Fruit fly (Drosophila melanogaster) whole organism, embryonic: ENCODE results near the gene CG31347.

Experiments
- Atf6 ChIP-seq: fragments of 200-800 bp; sonication (Bioruptor generic); IDR thresholded peaks from 2 replicates; pipeline ENCODE4 v1.3.6; 2022; ENCODE audit warnings: missing biosample characterization, missing genetic modification characterization
- B-H2 ChIP-seq: fragments of 200-800 bp; sonication (Bioruptor generic); optimal IDR thresholded peaks from 2 replicates; lab custom pipeline; 2018; ENCODE audit warnings: missing biosample characterization, mild to moderate bottlenecking, missing genetic modification characterization
- BEAF-32 ChIP-seq: fragments of 200-800 bp; sonication (Bioruptor generic); optimal IDR thresholded peaks from 3 replicates; lab custom pipeline; 2017; ENCODE audit warnings: missing biosample characterization, missing genetic modification characterization, mild to moderate bottlenecking, moderate library complexity, missing genetic modification reagents
- Blimp-1 ChIP-seq: fragments of 200-800 bp; sonication (Bioruptor generic); optimal IDR thresholded peaks from 3 replicates; lab custom pipeline; 2018; ENCODE audit warnings: missing biosample characterization, missing genetic modification characterization, mild to moderate bottlenecking, moderate library complexity, missing genetic modification reagents
- CG10147 ChIP-seq: fragments of 200-800 bp; sonication (Bioruptor generic); optimal IDR thresholded peaks from 2 replicates; lab custom pipeline; 2019; ENCODE audit warnings: missing biosample characterization, mild to moderate bottlenecking, missing genetic modification characterization, moderate library complexity
- CG10462 ChIP-seq: fragments of 200-800 bp; sonication (Bioruptor generic); optimal IDR thresholded peaks from 2 replicates; lab custom pipeline; 2016; ENCODE audit warnings: missing biosample characterization, missing genetic modification characterization
- CG10543 ChIP-seq: fragments of 200-800 bp; sonication (Bioruptor generic); optimal IDR thresholded peaks from 3 replicates; lab custom pipeline; 2017; ENCODE audit warnings: missing biosample characterization, mild to moderate bottlenecking, missing genetic modification characterization, moderate library complexity
- CG11085 ChIP-seq: fragments of 200-800 bp; sonication (Bioruptor generic); IDR thresholded peaks from 2 replicates; pipeline ENCODE4 v1.3.6; 2022; ENCODE audit warnings: missing biosample characterization, missing genetic modification characterization
- CG17802 ChIP-seq: fragments of 200-800 bp; sonication (Bioruptor generic); optimal IDR thresholded peaks from 2 replicates; lab custom pipeline; 2018; ENCODE audit warnings: missing biosample characterization, mild to moderate bottlenecking, missing genetic modification characterization, moderate library complexity
- CG2678 ChIP-seq: fragments of 200-800 bp; sonication (Bioruptor generic); optimal IDR thresholded peaks from 3 replicates; lab custom pipeline; 2019; ENCODE audit warnings: missing biosample characterization, mild to moderate bottlenecking, missing genetic modification characterization, moderate library complexity
- CG31224 ChIP-seq: fragments of 200-800 bp; sonication (Bioruptor generic); IDR thresholded peaks from 2 replicates; pipeline ENCODE4 v1.3.6; 2022; ENCODE audit warnings: missing biosample characterization, missing genetic modification characterization
- CG32532 ChIP-seq: fragments of 200-800 bp; sonication (Bioruptor generic); IDR thresholded peaks from 2 replicates; pipeline ENCODE4 v1.3.6; 2022; ENCODE audit warnings: missing biosample characterization, missing genetic modification characterization
- CG32767 ChIP-seq: fragments of 200-800 bp; sonication (Bioruptor generic); IDR thresholded peaks from 2 replicates; pipeline ENCODE4 v1.3.6; 2022; ENCODE audit warnings: missing biosample characterization, missing genetic modification characterization
- CG3726 ChIP-seq: fragments of 200-800 bp; sonication (Bioruptor generic); IDR thresholded peaks from 3 replicates; pipeline ENCODE4, ENCODE4 v1.3.6; 2022; ENCODE audit warnings: missing biosample characterization, missing genetic modification characterization
- CG3847 ChIP-seq: fragments of 200-800 bp; sonication (Bioruptor generic); IDR thresholded peaks from 2 replicates; pipeline ENCODE4 v1.3.6; 2022; ENCODE audit warnings: missing biosample characterization, missing genetic modification characterization
- CG4360 ChIP-seq: fragments of 200-800 bp; sonication (Bioruptor generic); IDR thresholded peaks from 2 replicates; pipeline ENCODE4 v1.3.6; 2022; ENCODE audit warnings: missing biosample characterization, missing genetic modification characterization
- CG4730 ChIP-seq: fragments of 200-800 bp; sonication (Bioruptor generic); IDR thresholded peaks from 2 replicates; pipeline ENCODE4 v1.3.6; 2022; ENCODE audit warnings: missing biosample characterization, missing genetic modification characterization
- CG6765 ChIP-seq: fragments of 200-800 bp; sonication (Bioruptor generic); optimal IDR thresholded peaks from 3 replicates; lab custom pipeline; 2017; ENCODE audit warnings: missing biosample characterization, mild to moderate bottlenecking, missing genetic modification characterization
- CG6813 ChIP-seq: fragments of 200-800 bp; sonication (Bioruptor generic); optimal IDR thresholded peaks from 2 replicates; lab custom pipeline; 2017; ENCODE audit warnings: missing biosample characterization, missing genetic modification characterization, mild to moderate bottlenecking, moderate library complexity, missing genetic modification reagents
- CG8281 ChIP-seq: fragments of 200-800 bp; sonication (Bioruptor generic); optimal IDR thresholded peaks from 2 replicates; lab custom pipeline; 2018; ENCODE audit warnings: missing biosample characterization, mild to moderate bottlenecking, missing genetic modification characterization, moderate library complexity
- CG8290 ChIP-seq, 3 experiments: fragments of 200-800 bp; sonication (Bioruptor generic); optimal IDR thresholded peaks; 2 replicates each; lab custom pipeline; 2016 to 2019; ENCODE audit warnings: missing biosample characterization in 3 of 3, missing genetic modification characterization in 3 of 3, mild to moderate bottlenecking in 2 of 3, moderate library complexity in 1 of 3
- CG8388 ChIP-seq: fragments of 200-800 bp; sonication (Bioruptor generic); optimal IDR thresholded peaks from 2 replicates; lab custom pipeline; 2019; ENCODE audit warnings: missing biosample characterization, mild to moderate bottlenecking, missing genetic modification characterization, moderate library complexity
- CG9817 ChIP-seq: fragments of 200-800 bp; sonication (Bioruptor generic); optimal IDR thresholded peaks from 2 replicates; lab custom pipeline; 2018; ENCODE audit warnings: missing biosample characterization, mild to moderate bottlenecking, missing genetic modification characterization, moderate library complexity
- Dip2 ChIP-seq: fragments of 200-800 bp; sonication (Bioruptor generic); IDR thresholded peaks from 2 replicates; pipeline ENCODE4 v1.3.6; 2022; ENCODE audit warnings: missing biosample characterization, missing genetic modification characterization
- Drgx ChIP-seq: fragments of 200-800 bp; sonication (Bioruptor generic); IDR thresholded peaks from 2 replicates; pipeline ENCODE4 v1.3.6; 2022; ENCODE audit warnings: missing biosample characterization, missing genetic modification characterization
- HHEX ChIP-seq: fragments of 200-800 bp; sonication (Bioruptor generic); optimal IDR thresholded peaks from 3 replicates; lab custom pipeline; 2017; ENCODE audit warnings: missing biosample characterization, mild to moderate bottlenecking, missing genetic modification characterization, missing genetic modification reagents
- Hand ChIP-seq: fragments of 200-800 bp; sonication (Bioruptor generic); optimal IDR thresholded peaks from 2 replicates; lab custom pipeline; 2017; ENCODE audit warnings: mild to moderate bottlenecking, missing biosample characterization, missing genetic modification reagents, missing genetic modification characterization
- Meics ChIP-seq: fragments of 200-800 bp; sonication (Bioruptor generic); optimal IDR thresholded peaks from 2 replicates; lab custom pipeline; 2017; ENCODE audit warnings: missing biosample characterization, mild to moderate bottlenecking, missing genetic modification characterization
- NC2α ChIP-seq: fragments of 200-800 bp; sonication (Bioruptor generic); optimal IDR thresholded peaks from 2 replicates; lab custom pipeline; 2016; ENCODE audit warnings: missing biosample characterization, missing genetic modification characterization
- Nf-YB ChIP-seq: fragments of 200-800 bp; sonication (Bioruptor generic); optimal IDR thresholded peaks from 3 replicates; lab custom pipeline; 2019; ENCODE audit warnings: missing biosample characterization, mild to moderate bottlenecking, missing genetic modification characterization, moderate library complexity
- Optix ChIP-seq: fragments of 200-800 bp; sonication (Bioruptor generic); IDR thresholded peaks from 3 replicates; pipeline ENCODE4 v1.3.6; 2022; ENCODE audit warnings: missing biosample characterization, missing genetic modification characterization
- TFAM ChIP-seq: fragments of 200-800 bp; sonication (Bioruptor generic); optimal IDR thresholded peaks from 2 replicates; lab custom pipeline; 2017; ENCODE audit warnings: missing biosample characterization, missing genetic modification characterization, inconsistent platforms
- abd-A ChIP-seq: fragments of 200-800 bp; sonication (Bioruptor generic); optimal IDR thresholded peaks from 3 replicates; lab custom pipeline; 2019; ENCODE audit warnings: missing biosample characterization, mild to moderate bottlenecking, missing genetic modification characterization, moderate library complexity
- al ChIP-seq: fragments of 200-800 bp; sonication (Bioruptor generic); IDR thresholded peaks from 2 replicates; pipeline ENCODE4 v1.3.6; 2022; ENCODE audit warnings: missing biosample characterization, missing genetic modification characterization
- ara ChIP-seq: fragments of 200-800 bp; sonication (Bioruptor generic); IDR thresholded peaks from 2 replicates; pipeline ENCODE4 v1.3.6; 2022; ENCODE audit warnings: missing biosample characterization, missing genetic modification characterization
- ci ChIP-seq: fragments of 200-800 bp; sonication (Bioruptor generic); IDR thresholded peaks from 3 replicates; pipeline ENCODE4 v1.3.6; 2022; ENCODE audit warnings: missing biosample characterization, missing genetic modification characterization
- dysf ChIP-seq: fragments of 200-800 bp; sonication (Bioruptor generic); IDR thresholded peaks from 3 replicates; pipeline ENCODE4 v1.3.6; 2022; ENCODE audit warnings: missing biosample characterization, missing genetic modification characterization
- her ChIP-seq: fragments of 200-800 bp; sonication (Bioruptor generic); optimal IDR thresholded peaks from 2 replicates; lab custom pipeline; 2016; ENCODE audit warnings: missing biosample characterization, missing genetic modification characterization
- ken ChIP-seq: fragments of 200-800 bp; sonication (Bioruptor generic); IDR thresholded peaks from 3 replicates; pipeline ENCODE4 v1.3.6; 2022; ENCODE audit warnings: missing biosample characterization, missing genetic modification characterization
- lab ChIP-seq: fragments of 200-800 bp; sonication (Bioruptor generic); optimal IDR thresholded peaks from 3 replicates; lab custom pipeline; 2017; ENCODE audit warnings: missing biosample characterization, missing genetic modification characterization, mild to moderate bottlenecking, moderate library complexity, missing genetic modification reagents
- lmd ChIP-seq: fragments of 200-800 bp; sonication (Bioruptor generic); IDR thresholded peaks from 2 replicates; pipeline ENCODE4 v1.3.6; 2022; ENCODE audit warnings: missing biosample characterization, missing genetic modification characterization
- oc ChIP-seq: fragments of 200-800 bp; sonication (Bioruptor generic); optimal IDR thresholded peaks from 2 replicates; lab custom pipeline; 2018; ENCODE audit warnings: missing biosample characterization, mild to moderate bottlenecking, missing genetic modification characterization, moderate library complexity
- otp ChIP-seq: fragments of 200-800 bp; sonication (Bioruptor generic); IDR thresholded peaks from 3 replicates; pipeline ENCODE4, ENCODE4 v1.3.6; 2022; ENCODE audit warnings: missing biosample characterization, missing genetic modification characterization
- seq ChIP-seq: fragments of 200-800 bp; sonication (Bioruptor generic); IDR thresholded peaks from 2 replicates; pipeline ENCODE4 v1.3.6; 2022; ENCODE audit warnings: missing biosample characterization, missing genetic modification characterization
- tio ChIP-seq: fragments of 200-800 bp; sonication (Bioruptor generic); optimal IDR thresholded peaks from 2 replicates; lab custom pipeline; 2017; ENCODE audit warnings: missing biosample characterization, missing genetic modification characterization, inconsistent platforms
- tup ChIP-seq: fragments of 200-800 bp; sonication (Bioruptor generic); optimal IDR thresholded peaks from 2 replicates; lab custom pipeline; 2016; ENCODE audit warnings: missing biosample characterization, mild to moderate bottlenecking, missing genetic modification characterization, moderate library complexity
- vfl ChIP-seq: fragments of 200-800 bp; sonication (Bioruptor generic); optimal IDR thresholded peaks from 2 replicates; lab custom pipeline; 2016; ENCODE audit warnings: missing biosample characterization, missing genetic modification characterization
- vvl ChIP-seq: fragments of 200-800 bp; sonication (Bioruptor generic); IDR thresholded peaks from 2 replicates; pipeline ENCODE4 v1.3.6; 2022; ENCODE audit warnings: missing biosample characterization, missing genetic modification characterization
- wek ChIP-seq: fragments of 200-800 bp; sonication (Bioruptor generic); optimal IDR thresholded peaks from 3 replicates; lab custom pipeline; 2018; ENCODE audit warnings: missing biosample characterization, mild to moderate bottlenecking, missing genetic modification characterization, moderate library complexity

CG31347 gene

DNA sequence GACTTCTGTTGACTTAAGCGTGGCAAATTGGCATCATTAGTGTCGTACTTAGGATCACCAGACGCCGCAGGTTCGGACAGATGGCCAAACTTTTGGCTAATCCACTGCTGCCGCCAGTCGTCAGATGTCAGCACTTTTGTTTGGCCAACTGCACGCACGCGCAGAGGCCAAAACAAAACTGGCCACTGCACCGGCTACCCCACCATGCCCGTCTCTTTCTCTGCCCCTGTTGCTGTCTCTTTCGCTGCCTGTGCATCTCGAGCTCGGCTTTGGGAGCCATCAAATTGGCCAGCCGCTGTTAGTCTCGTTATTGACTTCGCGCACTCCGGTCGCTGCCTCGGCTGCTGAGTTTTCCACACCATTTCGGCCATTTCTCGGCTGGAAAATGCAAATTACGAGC is 29.9 kb downstream of the CG31347 start, which contains the start of gene CG14395:
Gene CG14395, plus strand, starts transcription at position 301 of the 400 bp plus-strand sequence.
- TF ChIP-seq TFAM (no peak), Nf-YB (GFP tag; lab: Kevin White, UChicago) (no peak), wek (GFP tag; lab: Kevin White, UChicago) (no peak), vfl (no peak), ara (GFP tag; lab: Robert Waterston, UW) (no peak), oc (peak; percentile 25), vvl (GFP tag; lab: Robert Waterston, UW) (0 out of 2 replicates have a peak, but pooled peaks have one; percentile 27), ci (0 out of 3 replicates have a peak, but pooled peaks have one; percentile 19), Drgx (GFP tag; lab: Robert Waterston, UW) (peak; percentile 29; the same call in 1 of the 2 replicates), lmd (GFP tag; lab: Robert Waterston, UW) (peak; percentile 15; the same call in 1 of the 2 replicates), Optix (no peak), tup (GFP tag; lab: Kevin White, UChicago) (no peak), CG10147 (GFP tag; lab: Kevin White, UChicago) (no peak), tio (GFP tag; lab: Kevin White, UChicago) (no peak), ken (GFP tag; lab: Robert Waterston, UW) (0 out of 3 replicates have a peak, but pooled peaks have one; percentile 18), Blimp-1 (peak; percentile 50), CG11085 (GFP tag; lab: Robert Waterston, UW) (0 out of 2 replicates have a peak, but pooled peaks have one; percentile 14), CG31224 (GFP tag; lab: Robert Waterston, UW) (no peak), CG3726 (GFP tag; lab: Robert Waterston, UW) (peak; percentile 18; the same call in 1 of the 3 replicates)

- TF ChIP-seq CG10543 (GFP tag; lab: Kevin White, UChicago) (peak; percentile 14), Dip2 (GFP tag; lab: Robert Waterston, UW) (no peak), NC2α (GFP tag; lab: Kevin White, UChicago) (no peak), lab (GFP tag; lab: Kevin White, UChicago) (peak; percentile 70), B-H2 (GFP tag; lab: Kevin White, UChicago) (peak; percentile 29), CG8281 (tag; lab: Kevin White, UChicago) (no peak), her (GFP tag; lab: Kevin White, UChicago) (no peak), otp (GFP tag; lab: Robert Waterston, UW) (no peak), CG32767 (GFP tag; lab: Robert Waterston, UW) (no peak), seq (GFP tag; lab: Robert Waterston, UW) (no peak), CG4360 (GFP tag; lab: Robert Waterston, UW) (no peak), al (GFP tag; lab: Robert Waterston, UW) (peak; percentile 47; the same call in 1 of the 2 replicates), CG6813 (GFP tag; lab: Kevin White, UChicago) (peak; percentile 42), CG10462 (GFP tag; lab: Kevin White, UChicago) (no peak), CG17802 (tag; lab: Kevin White, UChicago) (no peak), Atf6 (peak; percentile 38), CG9817 (tag; lab: Kevin White, UChicago) (peak; percentile 24), dysf (GFP tag; lab: Robert Waterston, UW) (peak; percentile 27; the same call in 1 of the 3 replicates), abd-A (peak; percentile 12), Meics (GFP tag; lab: Kevin White, UChicago) (peak; percentile 30), CG32532 (GFP tag; lab: Robert Waterston, UW) (0 out of 2 replicates have a peak, but pooled peaks have one; percentile 5), CG6765 (GFP tag; lab: Kevin White, UChicago) (peak; percentile 25), CG2678 (tag; lab: Kevin White, UChicago) (peak; percentile 39), CG3847 (GFP tag; lab: Robert Waterston, UW) (peak; percentile 40; the same call in 1 of the 2 replicates), CG8290 (GFP tag; optimal IDR thresholded peaks at IDR 0.05; lab: Kevin White, UChicago) (no peak), CG8290 (tag; optimal IDR thresholded peaks at IDR 0.05; lab: Kevin White, UChicago) (peak in 1 of 2 experiments; percentile 60), HHEX (GFP tag; lab: Kevin White, UChicago) (peak; percentile 37), CG4730 (GFP tag; lab: Robert Waterston, UW) (no peak), BEAF-32 (GFP tag; lab: Kevin White, UChicago) (no peak), Hand (GFP tag; lab: Kevin White, UChicago) (peak; percentile 38), CG8388 (GFP tag; lab: Kevin White, UChicago) (peak; percentile 55)
Measured at dm6 chr3R:12656946-12657566, 35.3 kb downstream of the CG31347 start.
